Fruit fly (Drosophila melanogaster) whole organism, embryonic: ENCODE data around the gene TotA.

ENCODE experiments used
- BtbVII ChIP-seq: fragments of 200-800 bp; sonication (Bioruptor generic); optimal IDR thresholded peaks from 3 replicates; lab custom pipeline; 2017; ENCODE audit warnings: missing biosample characterization, mild to moderate bottlenecking, missing genetic modification characterization
- CG13624 ChIP-seq: fragments of 200-800 bp; sonication (Bioruptor generic); optimal IDR thresholded peaks from 2 replicates; lab custom pipeline; 2016; ENCODE audit warnings: missing biosample characterization, missing genetic modification characterization
- CG16813 ChIP-seq: fragments of 200-800 bp; sonication (Bioruptor generic); IDR thresholded peaks from 3 replicates; pipeline ENCODE4 v1.3.6; 2022; ENCODE audit warnings: missing biosample characterization, missing genetic modification characterization; ENCODE audit not compliant: partially characterized antibody
- CG17612 ChIP-seq: fragments of 200-800 bp; sonication (Bioruptor generic); IDR thresholded peaks from 2 replicates; pipeline ENCODE4 v1.3.6; 2022; ENCODE audit warnings: missing biosample characterization, missing genetic modification characterization
- CG4707 ChIP-seq: fragments of 200-800 bp; sonication (Bioruptor generic); optimal IDR thresholded peaks from 2 replicates; lab custom pipeline; 2018; ENCODE audit warnings: missing biosample characterization, mild to moderate bottlenecking, missing genetic modification characterization, moderate library complexity
- CTCF ChIP-seq: fragments of 200-800 bp; sonication (Bioruptor generic); optimal IDR thresholded peaks from 2 replicates; lab custom pipeline; 2017; ENCODE audit warnings: missing biosample characterization, mild to moderate bottlenecking, missing genetic modification characterization, moderate library complexity
- Elba2 ChIP-seq: fragments of 200-800 bp; sonication (Bioruptor generic); optimal IDR thresholded peaks from 3 replicates; lab custom pipeline; 2016; ENCODE audit warnings: missing biosample characterization, missing genetic modification characterization
- Lpt ChIP-seq: fragments of >200 bp; optimal IDR thresholded peaks from 2 replicates; lab custom pipeline; 2018; ENCODE audit warnings: missing biosample characterization, missing genetic modification characterization
- Sry-β ChIP-seq: fragments of 200-800 bp; sonication (Bioruptor generic); optimal IDR thresholded peaks from 2 replicates; lab custom pipeline; 2018; ENCODE audit warnings: missing biosample characterization, mild to moderate bottlenecking, missing genetic modification characterization, moderate library complexity
- Sry-δ ChIP-seq: fragments of 200-800 bp; sonication (Bioruptor generic); optimal IDR thresholded peaks from 2 replicates; lab custom pipeline; 2016; ENCODE audit warnings: missing biosample characterization, missing genetic modification characterization
- otp ChIP-seq: fragments of 200-800 bp; sonication (Bioruptor generic); IDR thresholded peaks from 3 replicates; pipeline ENCODE4, ENCODE4 v1.3.6; 2022; ENCODE audit warnings: missing biosample characterization, missing genetic modification characterization
- pfk ChIP-seq: fragments of 200-800 bp; sonication (Bioruptor generic); optimal IDR thresholded peaks from 2 replicates; lab custom pipeline; 2018; ENCODE audit warnings: missing biosample characterization, mild to moderate bottlenecking, missing genetic modification characterization, moderate library complexity
- so ChIP-seq: fragments of 200-800 bp; sonication (Bioruptor generic); IDR thresholded peaks from 3 replicates; pipeline ENCODE4 v1.3.6; 2022; ENCODE audit warnings: missing biosample characterization, missing genetic modification characterization

DNA sequence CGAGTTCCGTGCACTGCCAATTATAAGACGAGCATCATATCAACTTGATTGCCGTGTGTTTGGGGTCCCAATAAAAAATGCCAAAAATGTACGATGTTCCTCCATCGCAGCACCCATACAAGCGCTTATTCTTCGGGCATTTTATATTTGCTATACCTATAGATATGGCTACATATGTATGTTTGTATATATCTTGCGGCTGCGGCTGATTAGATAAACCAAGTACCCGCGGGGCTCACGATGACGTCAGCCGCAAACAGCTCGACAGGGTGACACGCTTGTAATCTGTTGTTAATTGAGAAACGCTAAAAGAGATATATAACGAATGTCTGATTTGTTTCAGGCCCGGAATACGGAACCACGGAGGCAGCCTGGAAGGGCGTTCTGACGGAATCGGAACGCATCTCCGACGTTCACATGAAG is 33.6 kb upstream of the TotA start:
- TF ChIP-seq Sry-δ (GFP tag; lab: Kevin White, UChicago) (no peak), pfk (no peak), so (GFP tag; lab: Robert Waterston, UW) (no peak), CG16813 (GFP tag; lab: Robert Waterston, UW) (no peak), otp (GFP tag; lab: Robert Waterston, UW) (no peak), BtbVII (GFP tag; lab: Kevin White, UChicago) (peak; percentile 57), CG17612 (GFP tag; lab: Robert Waterston, UW) (no peak), CG13624 (GFP tag; lab: Kevin White, UChicago) (no peak), CTCF (no peak), Sry-β (no peak), Elba2 (GFP tag; lab: Kevin White, UChicago) (no peak), Lpt (GFP tag; lab: Kevin White, UChicago) (no peak), CG4707 (no peak)
